Worm (Caenorhabditis elegans) whole organism, late embryonic: ENCODE measurements around the gene gpa-7.

ENCODE experiments used
- C38D4.7 ChIP-seq: fragments of 200-800 bp; sonication (Bioruptor generic); optimal IDR thresholded peaks from 2 replicates; lab custom pipeline; 2018; ENCODE audit warnings: mild to moderate bottlenecking, missing genetic modification characterization, moderate library complexity, missing compliant biosample characterization
- ahr-1 ChIP-seq: sonication (generic microtip); optimal IDR thresholded peaks from 2 replicates; lab custom pipeline; 2016; ENCODE audit warnings: missing genetic modification characterization, missing compliant biosample characterization
- ama-1 ChIP-seq: fragments of 150-350 bp; optimal IDR thresholded peaks from 2 replicates; lab custom pipeline; 2014
- ceh-14 ChIP-seq: sonication (generic microtip); optimal IDR thresholded peaks from 2 replicates; lab custom pipeline; 2016; ENCODE audit warnings: missing genotype, missing genetic modification characterization, missing compliant biosample characterization
- ceh-18 ChIP-seq: sonication (generic microtip); optimal IDR thresholded peaks from 2 replicates; lab custom pipeline; 2016; ENCODE audit warnings: missing genetic modification characterization, missing compliant biosample characterization
- ceh-19 ChIP-seq: fragments of 200-800 bp; sonication (Bioruptor generic); optimal IDR thresholded peaks from 2 replicates; lab custom pipeline; 2018; ENCODE audit warnings: mild to moderate bottlenecking, missing genetic modification characterization, missing compliant biosample characterization
- ceh-30 ChIP-seq: fragments of 150-350 bp; optimal IDR thresholded peaks from 2 replicates; lab custom pipeline; 2014; ENCODE audit warnings: missing biosample characterization, missing genetic modification characterization
- ceh-31 ChIP-seq: sonication (generic microtip); optimal IDR thresholded peaks from 2 replicates; lab custom pipeline; 2016; ENCODE audit warnings: missing genetic modification characterization, missing compliant biosample characterization
- ceh-34 ChIP-seq: sonication (generic microtip); optimal IDR thresholded peaks from 2 replicates; lab custom pipeline; 2016; ENCODE audit warnings: mild to moderate bottlenecking, missing genetic modification characterization, missing compliant biosample characterization
- ceh-45 ChIP-seq: fragments of 200-800 bp; sonication (Bioruptor generic); IDR thresholded peaks from 2 replicates; pipeline ENCODE4 v1.3.6; 2022; ENCODE audit warnings: missing genetic modification reagents, missing genetic modification characterization, missing compliant biosample characterization
- ceh-48 ChIP-seq: sonication (generic microtip); optimal IDR thresholded peaks from 2 replicates; lab custom pipeline; 2016; ENCODE audit warnings: missing genetic modification characterization, inconsistent platforms, missing compliant biosample characterization
- ceh-6 ChIP-seq: fragments of 200-800 bp; sonication (Bioruptor generic); optimal IDR thresholded peaks from 2 replicates; lab custom pipeline; 2018; ENCODE audit warnings: mild to moderate bottlenecking, missing genetic modification characterization, missing compliant biosample characterization
- che-1 ChIP-seq: sonication (generic microtip); optimal IDR thresholded peaks from 2 replicates; lab custom pipeline; 2016; ENCODE audit warnings: mild to moderate bottlenecking, missing genetic modification characterization, missing compliant biosample characterization
- dmd-4 ChIP-seq: sonication (generic microtip); optimal IDR thresholded peaks from 2 replicates; lab custom pipeline; 2016; ENCODE audit warnings: borderline replicate concordance, missing genetic modification characterization, missing compliant biosample characterization
- dve-1 ChIP-seq: sonication (generic microtip); optimal IDR thresholded peaks from 2 replicates; lab custom pipeline; 2017; ENCODE audit warnings: antibody characterized with exemption, mild to moderate bottlenecking, missing genetic modification characterization, missing compliant biosample characterization
- elt-2 ChIP-seq: sonication (generic microtip); optimal IDR thresholded peaks from 2 replicates; lab custom pipeline; 2016; ENCODE audit warnings: missing genetic modification reagents, missing genetic modification characterization, missing compliant biosample characterization
- elt-4 ChIP-seq: sonication (generic microtip); optimal IDR thresholded peaks from 2 replicates; lab custom pipeline; 2016; ENCODE audit warnings: missing genetic modification characterization, missing compliant biosample characterization
- ets-4 ChIP-seq: sonication (generic microtip); optimal IDR thresholded peaks from 2 replicates; lab custom pipeline; 2016; ENCODE audit warnings: missing genetic modification characterization, missing compliant biosample characterization
- eyg-1 ChIP-seq: sonication (generic microtip); optimal IDR thresholded peaks from 2 replicates; lab custom pipeline; 2016; ENCODE audit warnings: missing genotype, missing genetic modification characterization, missing compliant biosample characterization
- fax-1 ChIP-seq: sonication (generic microtip); optimal IDR thresholded peaks from 2 replicates; lab custom pipeline; 2016; ENCODE audit warnings: missing genotype, missing genetic modification characterization, missing compliant biosample characterization
- fkh-10 ChIP-seq: fragments of 150-350 bp; optimal IDR thresholded peaks from 2 replicates; lab custom pipeline; 2014; ENCODE audit warnings: missing biosample characterization, missing genetic modification reagents, missing genetic modification characterization
- fkh-6 ChIP-seq: sonication (generic microtip); optimal IDR thresholded peaks from 2 replicates; lab custom pipeline; 2016; ENCODE audit warnings: missing genetic modification characterization, missing compliant biosample characterization
- hlh-15 ChIP-seq: sonication (generic microtip); optimal IDR thresholded peaks from 2 replicates; lab custom pipeline; 2016; ENCODE audit warnings: missing genetic modification characterization, missing compliant biosample characterization
- hlh-8 ChIP-seq: sonication (generic microtip); optimal IDR thresholded peaks from 2 replicates; lab custom pipeline; 2016; ENCODE audit warnings: missing genotype, missing genetic modification characterization, missing compliant biosample characterization
- lim-6 ChIP-seq: sonication (generic microtip); optimal IDR thresholded peaks from 2 replicates; lab custom pipeline; 2016; ENCODE audit warnings: missing genetic modification characterization, missing compliant biosample characterization
- lin-11 ChIP-seq: fragments of 200-800 bp; sonication (Bioruptor generic); optimal IDR thresholded peaks from 2 replicates; lab custom pipeline; 2018; ENCODE audit warnings: mild to moderate bottlenecking, missing genetic modification characterization, missing compliant biosample characterization
- madf-2 ChIP-seq: sonication (generic microtip); optimal IDR thresholded peaks from 2 replicates; lab custom pipeline; 2017; ENCODE audit warnings: missing genetic modification characterization, missing compliant biosample characterization
- mec-3 ChIP-seq: sonication (generic microtip); optimal IDR thresholded peaks from 2 replicates; lab custom pipeline; 2016; ENCODE audit warnings: borderline replicate concordance, missing genetic modification characterization, missing compliant biosample characterization
- nfya-1 ChIP-seq: sonication (generic microtip); optimal IDR thresholded peaks from 2 replicates; lab custom pipeline; 2017; ENCODE audit warnings: missing genetic modification characterization, mild to moderate bottlenecking, missing compliant biosample characterization, antibody characterized with exemption, moderate library complexity
- nhr-11 ChIP-seq: fragments of 150-350 bp; optimal IDR thresholded peaks from 2 replicates; lab custom pipeline; 2014; ENCODE audit warnings: missing biosample characterization, missing genetic modification characterization
- npax-4 ChIP-seq: sonication (generic microtip); optimal IDR thresholded peaks from 2 replicates; lab custom pipeline; 2016; ENCODE audit warnings: missing genetic modification characterization, missing compliant biosample characterization
- odd-2 ChIP-seq: sonication (generic microtip); optimal IDR thresholded peaks from 2 replicates; lab custom pipeline; 2017; ENCODE audit warnings: antibody characterized with exemption, mild to moderate bottlenecking, missing genetic modification characterization, missing compliant biosample characterization
- pag-3 ChIP-seq: sonication (generic microtip); optimal IDR thresholded peaks from 2 replicates; lab custom pipeline; 2016; ENCODE audit warnings: missing compliant biosample characterization, missing genetic modification characterization, borderline replicate concordance
- pax-1 ChIP-seq: fragments of 150-350 bp; optimal IDR thresholded peaks from 2 replicates; lab custom pipeline; 2014; ENCODE audit warnings: missing biosample characterization, missing genetic modification characterization
- pha-2 ChIP-seq: sonication (generic microtip); optimal IDR thresholded peaks from 2 replicates; lab custom pipeline; 2017; ENCODE audit warnings: mild to moderate bottlenecking, missing genetic modification characterization, missing compliant biosample characterization
- pha-4 ChIP-seq: fragments of 150-350 bp; optimal IDR thresholded peaks from 2 replicates; lab custom pipeline; 2018; ENCODE audit warnings: missing biosample characterization, missing genetic modification reagents, missing genetic modification characterization
- rnt-1 ChIP-seq: sonication (generic microtip); optimal IDR thresholded peaks from 2 replicates; lab custom pipeline; 2016; ENCODE audit warnings: missing genetic modification characterization, missing compliant biosample characterization
- sox-2 ChIP-seq: fragments of 200-800 bp; sonication (Bioruptor generic); IDR thresholded peaks from 2 replicates; pipeline ENCODE4 v1.3.6; 2022; ENCODE audit warnings: missing genetic modification reagents, missing genetic modification characterization, missing compliant biosample characterization
- sox-4 ChIP-seq: sonication (generic microtip); optimal IDR thresholded peaks from 2 replicates; lab custom pipeline; 2017; ENCODE audit warnings: mild to moderate bottlenecking, missing genetic modification characterization, inconsistent platforms, missing compliant biosample characterization
- syd-9 ChIP-seq: sonication (generic microtip); optimal IDR thresholded peaks from 2 replicates; lab custom pipeline; 2016; ENCODE audit warnings: mild to moderate bottlenecking, missing genetic modification characterization, moderate library complexity, missing compliant biosample characterization
- tbx-2 ChIP-seq: sonication (generic microtip); optimal IDR thresholded peaks from 2 replicates; lab custom pipeline; 2016; ENCODE audit warnings: missing genetic modification characterization, missing compliant biosample characterization
- unc-42 ChIP-seq: sonication (generic microtip); optimal IDR thresholded peaks from 2 replicates; lab custom pipeline; 2016; ENCODE audit warnings: missing genotype, missing genetic modification characterization, missing compliant biosample characterization
- unc-55 ChIP-seq: sonication (generic microtip); optimal IDR thresholded peaks from 2 replicates; lab custom pipeline; 2017; ENCODE audit warnings: missing biosample characterization, missing genetic modification reagents, missing genetic modification characterization
- unc-86 ChIP-seq: sonication (generic microtip); optimal IDR thresholded peaks from 2 replicates; lab custom pipeline; 2016; ENCODE audit warnings: missing genetic modification characterization, missing compliant biosample characterization
- ztf-16 ChIP-seq: sonication (generic microtip); optimal IDR thresholded peaks from 2 replicates; lab custom pipeline; 2017; ENCODE audit warnings: missing genetic modification characterization, missing compliant biosample characterization

Gene gpa-7

DNA sequence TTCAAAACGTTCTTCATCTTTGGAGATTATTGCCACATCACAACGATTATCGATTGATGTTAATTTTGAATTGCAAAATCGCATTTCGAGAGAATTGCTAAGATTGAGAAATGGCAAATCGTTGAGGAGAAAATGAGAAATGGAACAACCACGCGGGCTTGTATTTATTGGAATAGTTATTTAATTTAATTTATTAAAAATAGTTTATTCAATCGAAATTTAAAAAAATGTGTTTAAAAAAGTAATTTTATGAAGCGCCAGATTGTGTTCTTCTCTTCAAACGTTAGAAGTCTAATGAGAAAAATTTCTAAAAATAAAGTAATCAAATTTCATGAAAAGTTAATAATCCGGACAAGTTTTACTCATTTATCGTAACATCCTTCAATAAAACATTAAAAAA is 12.0 kb upstream of the gpa-7 start, which contains the start of gene spe-26:
TSS of gene spe-26 (minus strand) at position 101 of the 400 bp plus-strand sequence.
- no peak for TF ChIP-seq pha-2 (tag; lab: Kevin White, UChicago)
- no peak for TF ChIP-seq hlh-15 (tag; lab: Kevin White, UChicago)
- TF ChIP-seq fax-1 (tag; lab: Kevin White, UChicago): no peak
- no peak for TF ChIP-seq unc-42 (tag; lab: Kevin White, UChicago)
- TF ChIP-seq ceh-48 (tag; lab: Kevin White, UChicago): no peak
- no peak for TF ChIP-seq ceh-14 (tag; lab: Kevin White, UChicago)
- no peak for TF ChIP-seq ceh-6 (GFP tag; lab: Kevin White, UChicago)
- TF ChIP-seq unc-86 (tag; lab: Kevin White, UChicago): no peak
- no peak for TF ChIP-seq lin-11
- TF ChIP-seq sox-4: no peak

DNA sequence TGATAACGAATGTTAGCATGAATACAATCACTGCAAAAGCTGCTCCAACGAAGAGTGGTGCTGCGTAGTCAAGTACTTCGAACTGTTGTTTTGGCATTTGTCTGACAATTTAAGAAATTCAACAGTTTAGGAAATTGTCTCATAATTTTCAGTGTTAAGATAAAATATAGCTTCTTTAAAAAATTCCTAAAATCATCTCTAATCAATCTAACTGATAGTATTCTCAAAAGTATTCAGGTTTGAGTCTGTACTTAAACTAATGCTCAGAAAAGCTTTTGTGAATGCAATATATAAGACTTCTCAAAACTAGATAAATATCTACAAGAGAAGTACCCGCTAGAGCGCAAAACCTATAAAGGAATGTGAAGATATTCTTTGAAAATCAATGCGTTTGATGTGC is 8.9 kb upstream of the gpa-7 start, which contains the start of gene R10H10.4:
TSS of gene R10H10.4 (minus strand) at position 101 of the 400 bp plus-strand sequence.
- TF ChIP-seq C38D4.7 (no peak), nhr-11 (no peak), ceh-45 (GFP tag; lab: Robert Waterston, UW) (no peak), sox-2 (GFP tag; lab: Robert Waterston, UW) (no peak), mec-3 (tag; lab: Kevin White, UChicago) (no peak), dmd-4 (no peak), ahr-1 (no peak), odd-2 (no peak), ets-4 (no peak), ceh-48 (tag; lab: Kevin White, UChicago) (no peak), pax-1 (no peak), hlh-8 (tag; lab: Kevin White, UChicago) (no peak), hlh-15 (tag; lab: Kevin White, UChicago) (no peak), pha-2 (tag; lab: Kevin White, UChicago) (no peak), fkh-6 (tag; lab: Kevin White, UChicago) (no peak), npax-4 (tag; lab: Kevin White, UChicago) (no peak)
- TF ChIP-seq, all 69 proteins: peak for 0

DNA sequence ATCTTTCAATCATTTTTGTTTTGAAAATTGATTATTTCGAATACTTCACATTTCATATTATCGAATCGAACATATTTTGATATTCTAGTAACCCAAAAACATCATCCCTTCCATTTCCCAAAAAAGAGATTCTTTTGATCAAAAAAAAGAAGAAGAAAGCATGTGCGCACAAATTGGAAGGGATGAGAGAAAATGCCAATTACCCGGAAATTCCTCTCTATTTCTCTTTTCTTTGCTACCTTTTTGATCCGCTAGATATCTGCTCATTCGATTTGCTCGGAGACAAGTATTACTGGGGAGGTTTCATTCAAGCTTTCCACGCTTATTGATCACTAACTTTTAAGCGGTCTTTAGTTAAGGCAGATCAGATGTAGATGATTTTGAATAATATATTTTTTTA is 7.0 kb upstream of the gpa-7 start:
- TF ChIP-seq unc-42 (tag; lab: Kevin White, UChicago): peak; percentile 80
- no peak for TF ChIP-seq sox-4
- TF ChIP-seq, all 69 proteins: peak for 1

DNA sequence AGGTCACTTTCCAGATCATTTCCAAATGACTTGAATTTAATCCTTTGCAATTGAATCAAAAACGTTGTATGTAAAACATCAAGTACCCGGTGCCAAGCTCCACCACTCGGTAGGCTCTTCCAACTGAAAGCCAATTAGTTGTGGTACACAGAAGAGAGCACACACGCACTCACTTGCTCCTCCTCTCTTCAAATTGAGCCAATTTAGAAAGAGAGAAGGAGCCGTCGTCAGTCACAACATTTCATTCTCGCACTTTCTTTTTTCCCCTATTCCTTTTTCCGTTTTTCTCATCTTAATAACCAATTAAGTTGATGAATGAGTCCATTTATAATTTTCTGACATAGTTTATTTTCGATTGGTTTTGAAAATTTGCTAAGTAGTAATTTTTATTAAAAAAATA is 5.6 kb upstream of the gpa-7 start:
- no peak for TF ChIP-seq eyg-1 (tag; lab: Kevin White, UChicago)
- TF ChIP-seq ceh-31: peak; percentile 14
- no peak for TF ChIP-seq rnt-1 (tag; lab: Kevin White, UChicago)
- no peak for TF ChIP-seq ceh-6 (GFP tag; lab: Kevin White, UChicago)
- TF ChIP-seq fax-1 (tag; lab: Kevin White, UChicago): no peak
- TF ChIP-seq pag-3: no peak
- no peak for TF ChIP-seq elt-2 (tag; lab: Kevin White, UChicago)
- no peak for TF ChIP-seq pha-2 (tag; lab: Kevin White, UChicago)
- no peak for TF ChIP-seq ceh-18
- TF ChIP-seq unc-55 (GFP tag; lab: Kevin White, UChicago): no peak
- TF ChIP-seq sox-4: no peak
- peak; percentile 0 for TF ChIP-seq nfya-1 (tag; lab: Kevin White, UChicago)
- TF ChIP-seq ceh-30 (tag; lab: Kevin White, UChicago): no peak
- TF ChIP-seq lim-6 (tag; lab: Kevin White, UChicago): no peak
- peak; percentile 69 for TF ChIP-seq unc-42 (tag; lab: Kevin White, UChicago)

DNA sequence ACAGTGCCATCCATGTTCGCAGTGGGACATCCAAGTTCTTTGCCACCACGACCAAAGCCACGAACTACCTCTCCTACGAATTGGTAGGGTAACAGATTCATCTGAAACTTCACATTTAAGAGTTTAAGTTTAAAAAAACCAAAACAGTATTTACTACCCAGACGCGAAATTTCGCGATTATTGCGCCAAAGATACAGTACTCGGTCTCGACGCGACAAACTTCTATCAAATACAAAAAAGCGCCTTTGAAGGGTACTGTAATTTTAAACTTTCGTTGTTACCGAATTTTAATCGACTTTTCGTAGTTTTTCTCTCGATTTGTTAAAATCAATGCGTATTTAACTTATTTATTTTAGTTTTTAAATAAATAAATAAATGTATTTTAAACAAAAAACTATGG is 5.6 kb downstream of the gpa-7 start, which contains the start of gene rfk-1:
TSS of gene rfk-1 (minus strand) at position 101 of the 400 bp plus-strand sequence.
- TF ChIP-seq sox-2 (GFP tag; lab: Robert Waterston, UW): no peak
- TF ChIP-seq odd-2: no peak
- TF ChIP-seq tbx-2 (tag; lab: Kevin White, UChicago): no peak
- TF ChIP-seq ahr-1: no peak
- no peak for TF ChIP-seq ceh-31
- TF ChIP-seq fkh-6 (tag; lab: Kevin White, UChicago): no peak
- no peak for TF ChIP-seq ceh-30 (tag; lab: Kevin White, UChicago)
- no peak for TF ChIP-seq syd-9 (tag; lab: Kevin White, UChicago)
- no peak for TF ChIP-seq ama-1 (lab: Kevin White, UChicago)
- no peak for TF ChIP-seq unc-55 (GFP tag; lab: Kevin White, UChicago)
- no peak for TF ChIP-seq pha-4 (tag; lab: Kevin White, UChicago)
- no peak for TF ChIP-seq elt-4 (tag; lab: Kevin White, UChicago)
- TF ChIP-seq ceh-19 (GFP tag; lab: Kevin White, UChicago): no peak
- no peak for TF ChIP-seq madf-2 (tag; lab: Kevin White, UChicago)
- no peak for TF ChIP-seq ceh-34 (tag; lab: Kevin White, UChicago)
- no peak for TF ChIP-seq ztf-16 (tag; lab: Kevin White, UChicago)
- TF ChIP-seq dve-1 (tag; lab: Kevin White, UChicago): no peak
- no peak for TF ChIP-seq fkh-10
- TF ChIP-seq che-1 (tag; lab: Kevin White, UChicago): no peak
